Fruit fly (Drosophila melanogaster) whole organism, embryonic: ENCODE measurements around the gene CAHbeta.

Experiments used
- Adf1 ChIP-seq: fragments of 200-800 bp; sonication (Bioruptor generic); IDR thresholded peaks from 2 replicates; pipeline ENCODE4 v1.3.6; 2022; ENCODE audit warnings: missing biosample characterization, missing genetic modification characterization
- Antp ChIP-seq: fragments of 200-800 bp; sonication (Bioruptor generic); optimal IDR thresholded peaks from 3 replicates; lab custom pipeline; 2016; ENCODE audit warnings: missing biosample characterization, missing genetic modification characterization
- Bdp1 ChIP-seq: fragments of 200-800 bp; sonication (Bioruptor generic); optimal IDR thresholded peaks from 3 replicates; lab custom pipeline; 2016; ENCODE audit warnings: missing biosample characterization, missing genetic modification characterization
- CG10274 ChIP-seq: fragments of 200-800 bp; sonication (Bioruptor generic); optimal IDR thresholded peaks from 3 replicates; lab custom pipeline; 2017; ENCODE audit warnings: missing biosample characterization, mild to moderate bottlenecking, missing genetic modification characterization
- CG11695 ChIP-seq: fragments of 200-800 bp; sonication (Bioruptor generic); IDR thresholded peaks from 3 replicates; pipeline ENCODE4 v1.3.6; 2022; ENCODE audit warnings: missing biosample characterization, missing genetic modification characterization
- CG12769 ChIP-seq: fragments of 200-800 bp; sonication (Bioruptor generic); optimal IDR thresholded peaks from 2 replicates; lab custom pipeline; 2019; ENCODE audit warnings: missing biosample characterization, mild to moderate bottlenecking, missing genetic modification characterization, moderate library complexity
- CG13296 ChIP-seq: fragments of 200-800 bp; sonication (Bioruptor generic); optimal IDR thresholded peaks from 3 replicates; lab custom pipeline; 2018; ENCODE audit warnings: missing biosample characterization, mild to moderate bottlenecking, missing genetic modification characterization
- CG15269 ChIP-seq: fragments of 200-800 bp; sonication (Bioruptor generic); optimal IDR thresholded peaks from 2 replicates; lab custom pipeline; 2018; ENCODE audit warnings: missing biosample characterization, mild to moderate bottlenecking, missing genetic modification characterization, moderate library complexity
- CG1647 ChIP-seq: fragments of 200-800 bp; sonication (Bioruptor generic); optimal IDR thresholded peaks from 3 replicates; lab custom pipeline; 2016; ENCODE audit warnings: missing biosample characterization, missing genetic modification characterization
- CG16815 ChIP-seq: fragments of 200-800 bp; sonication (Bioruptor generic); optimal IDR thresholded peaks from 3 replicates; lab custom pipeline; 2017; ENCODE audit warnings: missing biosample characterization, mild to moderate bottlenecking, missing genetic modification characterization
- CG18599 ChIP-seq: fragments of 200-800 bp; sonication (Bioruptor generic); optimal IDR thresholded peaks from 3 replicates; lab custom pipeline; 2017; ENCODE audit warnings: missing biosample characterization, missing genetic modification characterization, mild to moderate bottlenecking, moderate library complexity, missing genetic modification reagents
- CG2199 ChIP-seq: fragments of 200-800 bp; sonication (Bioruptor generic); IDR thresholded peaks from 3 replicates; pipeline ENCODE4 v1.3.6; 2022; ENCODE audit warnings: missing biosample characterization, missing genetic modification characterization
- CG31388 ChIP-seq: fragments of 200-800 bp; sonication (Bioruptor generic); optimal IDR thresholded peaks from 2 replicates; lab custom pipeline; 2016; ENCODE audit warnings: missing biosample characterization, missing genetic modification characterization
- CG4424 ChIP-seq: fragments of 200-800 bp; sonication (Bioruptor generic); optimal IDR thresholded peaks from 3 replicates; lab custom pipeline; 2016; ENCODE audit warnings: missing biosample characterization, missing genetic modification characterization
- CG5245 ChIP-seq: fragments of 200-800 bp; sonication (Bioruptor generic); optimal IDR thresholded peaks from 3 replicates; lab custom pipeline; 2016; ENCODE audit warnings: missing biosample characterization, missing genetic modification characterization
- CG5953 ChIP-seq: fragments of 200-800 bp; sonication (Bioruptor generic); IDR thresholded peaks from 2 replicates; pipeline ENCODE4 v1.3.6; 2022; ENCODE audit warnings: missing biosample characterization, missing genetic modification characterization
- CG8290 ChIP-seq, 3 experiments: fragments of 200-800 bp; sonication (Bioruptor generic); optimal IDR thresholded peaks; 2 replicates each; lab custom pipeline; 2016 to 2019; ENCODE audit warnings: missing biosample characterization in 3 of 3, missing genetic modification characterization in 3 of 3, mild to moderate bottlenecking in 2 of 3, moderate library complexity in 1 of 3
- CrebB ChIP-seq: fragments of 200-800 bp; sonication (Bioruptor generic); optimal IDR thresholded peaks from 3 replicates; lab custom pipeline; 2018; ENCODE audit warnings: missing biosample characterization, mild to moderate bottlenecking, missing genetic modification characterization
- Dref ChIP-seq: fragments of 200-800 bp; sonication (Bioruptor generic); IDR thresholded peaks from 2 replicates; pipeline ENCODE4 v1.3.6; 2022; ENCODE audit warnings: missing biosample characterization, missing genetic modification characterization
- Fer1 ChIP-seq: fragments of 200-800 bp; sonication (Bioruptor generic); optimal IDR thresholded peaks from 2 replicates; lab custom pipeline; 2017; ENCODE audit warnings: missing biosample characterization, mild to moderate bottlenecking, missing genetic modification characterization
- HLH3B ChIP-seq: fragments of 200-800 bp; sonication (Bioruptor generic); IDR thresholded peaks from 2 replicates; pipeline ENCODE4 v1.3.6; 2022; ENCODE audit warnings: missing biosample characterization, missing genetic modification characterization
- NC2β ChIP-seq: fragments of 200-800 bp; sonication (Bioruptor generic); optimal IDR thresholded peaks from 2 replicates; lab custom pipeline; 2016; ENCODE audit warnings: missing biosample characterization, missing genetic modification characterization
- Neu2 ChIP-seq: fragments of 200-800 bp; sonication (Bioruptor generic); optimal IDR thresholded peaks from 3 replicates; lab custom pipeline; 2016; ENCODE audit warnings: missing biosample characterization, missing genetic modification characterization, borderline replicate concordance
- Oli ChIP-seq: fragments of 200-800 bp; sonication (Bioruptor generic); optimal IDR thresholded peaks from 2 replicates; lab custom pipeline; 2018; ENCODE audit warnings: missing biosample characterization, mild to moderate bottlenecking, missing genetic modification characterization, moderate library complexity
- Rfx ChIP-seq: fragments of 200-800 bp; sonication (Bioruptor generic); IDR thresholded peaks from 2 replicates; pipeline ENCODE4 v1.3.6; 2022; ENCODE audit warnings: missing biosample characterization, missing genetic modification characterization
- aop ChIP-seq: fragments of 200-800 bp; sonication (Bioruptor generic); IDR thresholded peaks from 2 replicates; pipeline ENCODE4 v1.3.6; 2022; ENCODE audit warnings: missing biosample characterization, missing genetic modification characterization
- ap ChIP-seq: fragments of 200-800 bp; sonication (Bioruptor generic); IDR thresholded peaks from 2 replicates; pipeline ENCODE4 v1.3.6; 2022; ENCODE audit warnings: missing biosample characterization, missing genetic modification characterization
- ara ChIP-seq: fragments of 200-800 bp; sonication (Bioruptor generic); IDR thresholded peaks from 2 replicates; pipeline ENCODE4 v1.3.6; 2022; ENCODE audit warnings: missing biosample characterization, missing genetic modification characterization
- bigmax ChIP-seq: fragments of 200-800 bp; sonication (Bioruptor generic); optimal IDR thresholded peaks from 2 replicates; lab custom pipeline; 2018; ENCODE audit warnings: missing biosample characterization, mild to moderate bottlenecking, missing genetic modification characterization
- crc ChIP-seq: fragments of 200-800 bp; sonication (Bioruptor generic); optimal IDR thresholded peaks from 2 replicates; lab custom pipeline; 2016; ENCODE audit warnings: missing biosample characterization, missing genetic modification characterization
- dimm ChIP-seq: fragments of 200-800 bp; sonication (Bioruptor generic); IDR thresholded peaks from 2 replicates; pipeline ENCODE4 v1.3.6; 2022; ENCODE audit warnings: missing biosample characterization, missing genetic modification characterization
- eyg ChIP-seq: fragments of 200-800 bp; sonication (Bioruptor generic); optimal IDR thresholded peaks from 3 replicates; lab custom pipeline; 2016; ENCODE audit warnings: missing biosample characterization, missing genetic modification characterization
- grau ChIP-seq: fragments of 200-800 bp; optimal IDR thresholded peaks from 3 replicates; lab custom pipeline; 2019; ENCODE audit warnings: missing biosample characterization, mild to moderate bottlenecking, missing genetic modification characterization, moderate library complexity
- hb ChIP-seq: fragments of 200-800 bp; sonication (Bioruptor generic); IDR thresholded peaks from 3 replicates; pipeline ENCODE4 v1.3.6; 2022; ENCODE audit warnings: missing biosample characterization, missing genetic modification characterization; ENCODE audit not compliant: partially characterized antibody
- her ChIP-seq: fragments of 200-800 bp; sonication (Bioruptor generic); optimal IDR thresholded peaks from 2 replicates; lab custom pipeline; 2016; ENCODE audit warnings: missing biosample characterization, missing genetic modification characterization
- insv ChIP-seq, 2 experiments: fragments of 200-800 bp; sonication (Bioruptor generic); optimal IDR thresholded peaks; 3 replicates each; lab custom pipeline; 2016 to 2018; ENCODE audit warnings: missing biosample characterization in 2 of 2, missing genetic modification characterization in 2 of 2
- otp ChIP-seq: fragments of 200-800 bp; sonication (Bioruptor generic); IDR thresholded peaks from 3 replicates; pipeline ENCODE4, ENCODE4 v1.3.6; 2022; ENCODE audit warnings: missing biosample characterization, missing genetic modification characterization
- psq ChIP-seq: fragments of 200-800 bp; sonication (Bioruptor generic); optimal IDR thresholded peaks from 2 replicates; lab custom pipeline; 2017; ENCODE audit warnings: missing biosample characterization, missing genetic modification characterization
- wor ChIP-seq: fragments of 200-800 bp; sonication (Bioruptor generic); IDR thresholded peaks from 2 replicates; pipeline ENCODE4 v1.3.6; 2022; ENCODE audit warnings: missing biosample characterization, missing genetic modification characterization
- zen2 ChIP-seq: fragments of 200-800 bp; sonication (Bioruptor generic); IDR thresholded peaks from 3 replicates; pipeline ENCODE4 v1.3.6; 2022; ENCODE audit warnings: missing biosample characterization, missing genetic modification characterization; ENCODE audit not compliant: partially characterized antibody

The CAHbeta gene

dm6 chr3R:8978768-8979167 is 1.9 kb upstream of the CAHbeta start (continued):
- TF ChIP-seq zen2 (GFP tag; lab: Robert Waterston, UW) (no peak), CrebB (no peak), ap (GFP tag; lab: Robert Waterston, UW) (peak; percentile 46; the same call in 1 of the 2 replicates), CG15269 (tag; lab: Kevin White, UChicago) (peak; percentile 34), NC2β (no peak), HLH3B (GFP tag; lab: Robert Waterston, UW) (peak; percentile 71), her (GFP tag; lab: Kevin White, UChicago) (no peak), Antp (GFP tag; lab: Kevin White, UChicago) (no peak), CG1647 (GFP tag; lab: Kevin White, UChicago) (no peak), CG16815 (GFP tag; lab: Kevin White, UChicago) (no peak), CG8290 (GFP tag; optimal IDR thresholded peaks at IDR 0.05; lab: Kevin White, UChicago) (no peak), CG8290 (tag; optimal IDR thresholded peaks at IDR 0.05; lab: Kevin White, UChicago) (no peak), Adf1 (GFP tag; lab: Robert Waterston, UW) (no peak), CG5245 (GFP tag; lab: Kevin White, UChicago) (peak; percentile 11), eyg (GFP tag; lab: Kevin White, UChicago) (no peak), CG11695 (0 out of 3 replicates have a peak, but pooled peaks have one; percentile 28), aop (GFP tag; lab: Robert Waterston, UW) (no peak), psq (GFP tag; lab: Kevin White, UChicago) (no peak), CG13296 (GFP tag; lab: Kevin White, UChicago) (no peak), Dref (no peak), otp (0 out of 3 replicates have a peak, but pooled peaks have one; percentile 35), Bdp1 (GFP tag; lab: Kevin White, UChicago) (no peak), CG10274 (no peak), hb (no peak), crc (GFP tag; lab: Kevin White, UChicago) (no peak), CG2199 (no peak), dimm (GFP tag; lab: Robert Waterston, UW) (no peak), Oli (tag; lab: Kevin White, UChicago) (peak; percentile 37), Rfx (GFP tag; lab: Robert Waterston, UW) (no peak), CG12769 (tag; lab: Kevin White, UChicago) (no peak), Fer1 (GFP tag; lab: Kevin White, UChicago) (no peak), CG4424 (GFP tag; lab: Kevin White, UChicago) (peak; percentile 22), wor (GFP tag; lab: Robert Waterston, UW) (peak; percentile 46), insv (GFP tag; optimal IDR thresholded peaks at IDR 0.05; lab: Kevin White, UChicago) (no peak), CG31388 (GFP tag; lab: Kevin White, UChicago) (no peak), bigmax (GFP tag; lab: Kevin White, UChicago) (no peak), CG18599 (GFP tag; lab: Kevin White, UChicago) (no peak), ara (GFP tag; lab: Robert Waterston, UW) (peak; percentile 53; the same call in 1 of the 2 replicates), Neu2 (GFP tag; lab: Kevin White, UChicago) (no peak), grau (tag; lab: Kevin White, UChicago) (no peak), CG5953 (GFP tag; lab: Robert Waterston, UW) (0 out of 2 replicates have a peak, but pooled peaks have one; percentile 37)
